Worm (Caenorhabditis elegans) whole organism, L1 larva: Measurements from ENCODE around the gene F53C11.1.

Experiments used
- aly-2 ChIP-seq: fragments of 150-350 bp; optimal IDR thresholded peaks from 2 replicates; lab custom pipeline; 2014; ENCODE audit warnings: missing biosample characterization, missing genetic modification characterization
- blmp-1 ChIP-seq: fragments of 150-350 bp; optimal IDR thresholded peaks from 2 replicates; lab custom pipeline; 2014; ENCODE audit warnings: missing biosample characterization, missing genetic modification characterization
- efl-1 ChIP-seq, 4 experiments: fragments of 150-350 bp; optimal IDR thresholded peaks in 3 of 4; peaks in 1 of 4; 1 replicate in 1 of 4; 2 replicates in 3 of 4; lab custom pipeline; 2014; ENCODE audit warnings: missing biosample characterization in 2 of 4, missing genetic modification characterization in 2 of 4, missing genetic modification reagents in 2 of 4
- elt-3 ChIP-seq, 6 experiments: fragments of 150-350 bp in 1 of 6; sonication (generic microtip); optimal IDR thresholded peaks; 2 replicates each; lab custom pipeline; 2017 to 2018; ENCODE audit warnings: missing biosample characterization in 6 of 6, missing genetic modification characterization in 6 of 6, inconsistent platforms in 1 of 6
- mdl-1 ChIP-seq, 2 experiments: fragments of 150-350 bp; optimal IDR thresholded peaks; 2 replicates each; lab custom pipeline; 2014 to 2017; ENCODE audit warnings: missing biosample characterization in 2 of 2, missing genetic modification characterization in 2 of 2, inconsistent platforms in 1 of 2
- mef-2 ChIP-seq: fragments of 150-350 bp; optimal IDR thresholded peaks from 2 replicates; lab custom pipeline; 2014; ENCODE audit warnings: missing biosample characterization, missing genetic modification characterization
- nhr-11 ChIP-seq: fragments of 150-350 bp; optimal IDR thresholded peaks from 2 replicates; lab custom pipeline; 2014; ENCODE audit warnings: missing biosample characterization, missing genetic modification characterization
- nhr-12 ChIP-seq: sonication (generic microtip); optimal IDR thresholded peaks from 2 replicates; lab custom pipeline; 2017; ENCODE audit warnings: missing biosample characterization, missing genetic modification characterization
- nhr-237 ChIP-seq: fragments of 150-350 bp; optimal IDR thresholded peaks from 2 replicates; lab custom pipeline; 2014; ENCODE audit warnings: missing biosample characterization, missing genetic modification characterization
- nhr-76 ChIP-seq: sonication (generic microtip); optimal IDR thresholded peaks from 2 replicates; lab custom pipeline; 2017; ENCODE audit warnings: missing biosample characterization, missing genetic modification characterization
- sup-37 ChIP-seq: fragments of 200-800 bp; sonication (Bioruptor generic); optimal IDR thresholded peaks from 2 replicates; lab custom pipeline; 2018; ENCODE audit warnings: mild to moderate bottlenecking, missing genetic modification characterization, missing compliant biosample characterization
- unc-130 ChIP-seq: fragments of 150-350 bp; optimal IDR thresholded peaks from 2 replicates; lab custom pipeline; 2017; ENCODE audit warnings: missing biosample characterization, missing genetic modification characterization, inconsistent platforms
- unc-62 ChIP-seq: fragments of 150-350 bp; optimal IDR thresholded peaks from 2 replicates; lab custom pipeline; 2014; ENCODE audit warnings: missing biosample characterization, missing genetic modification reagents, missing genetic modification characterization

DNA sequence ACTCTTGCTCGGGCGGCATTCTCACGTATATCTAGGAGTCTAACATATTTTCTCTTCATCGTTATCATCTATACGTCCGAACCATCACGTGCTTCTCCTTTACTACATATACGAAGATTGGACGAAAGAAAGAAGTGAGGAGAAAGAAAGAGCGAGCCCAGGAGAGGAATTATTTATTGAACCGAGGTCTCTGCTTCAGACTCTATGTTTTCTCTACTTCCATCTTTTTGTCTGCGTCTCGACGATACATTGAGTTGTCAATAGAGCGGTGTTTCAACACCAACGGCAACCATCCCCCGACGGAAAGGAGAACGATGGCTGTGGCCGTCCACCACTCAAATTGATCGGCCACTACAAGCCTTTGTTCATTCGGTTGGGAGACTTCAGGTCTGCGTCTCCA lies 13.8 kb downstream of the F53C11.1 start:
- peak; percentile 76 to 84 for TF ChIP-seq efl-1 (optimal IDR thresholded peaks at IDR 0.05; lab: Kevin White, UChicago)
- peak; percentile 61 to 95 for TF ChIP-seq efl-1 (GFP tag; optimal IDR thresholded peaks at IDR 0.05 in 1 of 2; lab: Kevin White, UChicago)
- peak; percentile 60 for TF ChIP-seq nhr-237 (tag; lab: Kevin White, UChicago)
- peak; percentile 65 for TF ChIP-seq blmp-1 (tag; lab: Kevin White, UChicago)
- TF ChIP-seq aly-2 (tag; lab: Kevin White, UChicago), result peak; percentile 34
- peak in 1 of 2 experiments; percentile 77 for TF ChIP-seq mdl-1 (tag; optimal IDR thresholded peaks at IDR 0.05; lab: Kevin White, UChicago)
- no peak for TF ChIP-seq nhr-12 (tag; lab: Kevin White, UChicago)
- peak in 2 of 6 experiments; percentile 53 to 54 for TF ChIP-seq elt-3 (tag; optimal IDR thresholded peaks at IDR 0.05; lab: Kevin White, UChicago)
- TF ChIP-seq nhr-11 (tag; lab: Kevin White, UChicago), result peak; percentile 5
- TF ChIP-seq unc-130 (tag; lab: Kevin White, UChicago), result peak; percentile 89
- TF ChIP-seq mef-2, result peak; percentile 66
- TF ChIP-seq nhr-76 (tag; lab: Kevin White, UChicago), result no peak
- no peak for TF ChIP-seq unc-62 (GFP tag; lab: Kevin White, UChicago)
- no peak for TF ChIP-seq sup-37 (GFP tag; lab: Kevin White, UChicago)
